Worm (Caenorhabditis elegans) whole organism, L2 larva: ENCODE data around the gene R10D12.13.

Experiments
- R02D3.7 ChIP-seq: fragments of 150-350 bp; optimal IDR thresholded peaks from 2 replicates; lab custom pipeline; 2014; ENCODE audit warnings: missing biosample characterization, missing genetic modification characterization
- Y55F3AM.14 ChIP-seq: fragments of 200-800 bp; sonication (Bioruptor generic); optimal IDR thresholded peaks from 2 replicates; lab custom pipeline; 2018; ENCODE audit warnings: mild to moderate bottlenecking, missing genetic modification characterization, missing compliant biosample characterization
- ZK546.5 ChIP-seq: sonication (generic microtip); optimal IDR thresholded peaks from 2 replicates; lab custom pipeline; 2017; ENCODE audit warnings: missing biosample characterization, missing genetic modification characterization
- blmp-1 ChIP-seq: sonication (generic microtip); optimal IDR thresholded peaks from 2 replicates; lab custom pipeline; 2017; ENCODE audit warnings: missing genetic modification characterization, mild to moderate bottlenecking, missing compliant biosample characterization, antibody characterized with exemption, moderate library complexity; ENCODE audit not compliant: insufficient read depth
- crh-2 ChIP-seq: sonication (generic microtip); optimal IDR thresholded peaks from 2 replicates; lab custom pipeline; 2017; ENCODE audit warnings: missing biosample characterization, missing genetic modification characterization
- dmd-4 ChIP-seq: sonication (generic microtip); optimal IDR thresholded peaks from 2 replicates; lab custom pipeline; 2017; ENCODE audit warnings: missing biosample characterization, missing genetic modification characterization
- egl-27 ChIP-seq: sonication (generic microtip); optimal IDR thresholded peaks from 3 replicates; lab custom pipeline; 2017; ENCODE audit warnings: missing biosample characterization, missing genetic modification reagents, missing genetic modification characterization
- elt-3 ChIP-seq: sonication (generic microtip); optimal IDR thresholded peaks from 2 replicates; lab custom pipeline; 2017; ENCODE audit warnings: missing biosample characterization, missing genetic modification characterization
- fos-1 ChIP-seq: fragments of 150-350 bp; optimal IDR thresholded peaks from 2 replicates; lab custom pipeline; 2014; ENCODE audit warnings: missing biosample characterization, missing genetic modification characterization
- lsy-2 ChIP-seq, 2 experiments: fragments of 150-350 bp in 1 of 2; sonication (generic microtip) in 1 of 2; optimal IDR thresholded peaks; 2 replicates each; lab custom pipeline; 2014 to 2017; ENCODE audit warnings: missing biosample characterization in 2 of 2, missing genetic modification characterization in 2 of 2
- mab-5 ChIP-seq: fragments of 150-350 bp; optimal IDR thresholded peaks from 2 replicates; lab custom pipeline; 2014; ENCODE audit warnings: missing biosample characterization, missing genetic modification characterization
- mbf-1 ChIP-seq: sonication (generic microtip); optimal IDR thresholded peaks from 2 replicates; lab custom pipeline; 2017; ENCODE audit warnings: missing biosample characterization, missing genetic modification characterization
- mdl-1 ChIP-seq, 2 experiments: fragments of 150-350 bp in 1 of 2; sonication (generic microtip) in 1 of 2; optimal IDR thresholded peaks; 2 replicates each; lab custom pipeline; 2017; ENCODE audit warnings: missing biosample characterization in 2 of 2, missing genetic modification characterization in 2 of 2
- nhr-10 ChIP-seq: sonication (generic microtip); optimal IDR thresholded peaks from 2 replicates; lab custom pipeline; 2017; ENCODE audit warnings: missing biosample characterization, missing genetic modification characterization
- nhr-11 ChIP-seq: fragments of 150-350 bp; optimal IDR thresholded peaks from 2 replicates; lab custom pipeline; 2014; ENCODE audit warnings: missing biosample characterization, missing genetic modification characterization
- nhr-12 ChIP-seq: fragments of 150-350 bp; optimal IDR thresholded peaks from 2 replicates; lab custom pipeline; 2014; ENCODE audit warnings: missing biosample characterization, missing genetic modification characterization
- nhr-21 ChIP-seq: fragments of 150-350 bp; optimal IDR thresholded peaks from 2 replicates; lab custom pipeline; 2014; ENCODE audit warnings: missing biosample characterization, missing genetic modification characterization
- nhr-23 ChIP-seq: fragments of 150-350 bp; optimal IDR thresholded peaks from 2 replicates; lab custom pipeline; 2014; ENCODE audit warnings: missing biosample characterization, missing genetic modification reagents, missing genetic modification characterization
- nhr-237 ChIP-seq: fragments of 150-350 bp; optimal IDR thresholded peaks from 2 replicates; lab custom pipeline; 2014; ENCODE audit warnings: missing biosample characterization, missing genetic modification characterization
- nhr-6 ChIP-seq: fragments of 150-350 bp; optimal IDR thresholded peaks from 2 replicates; lab custom pipeline; 2014; ENCODE audit warnings: missing biosample characterization, missing genetic modification characterization
- nhr-77 ChIP-seq: fragments of 150-350 bp; optimal IDR thresholded peaks from 2 replicates; lab custom pipeline; 2014; ENCODE audit warnings: missing biosample characterization, missing genetic modification characterization
- sem-4 ChIP-seq: fragments of 150-350 bp; optimal IDR thresholded peaks from 2 replicates; lab custom pipeline; 2014; ENCODE audit warnings: missing biosample characterization, missing genetic modification reagents, missing genetic modification characterization
- skn-1 ChIP-seq: sonication (generic microtip); optimal IDR thresholded peaks from 2 replicates; lab custom pipeline; 2017; ENCODE audit warnings: missing biosample characterization, missing genetic modification characterization
- sma-9 ChIP-seq, 2 experiments: fragments of 150-350 bp in 1 of 2; sonication (generic microtip) in 1 of 2; optimal IDR thresholded peaks; 2 replicates each; lab custom pipeline; 2014 to 2016; ENCODE audit warnings: missing genetic modification characterization in 2 of 2, mild to moderate bottlenecking in 1 of 2, missing biosample characterization in 1 of 2, missing compliant biosample characterization in 1 of 2, missing genetic modification reagents in 1 of 2, moderate library complexity in 1 of 2
- snpc-4 ChIP-seq: fragments of 150-350 bp; optimal IDR thresholded peaks from 2 replicates; lab custom pipeline; 2014; ENCODE audit warnings: missing biosample characterization, missing genetic modification characterization
- unc-39 ChIP-seq: fragments of 150-350 bp; optimal IDR thresholded peaks from 2 replicates; lab custom pipeline; 2014; ENCODE audit warnings: missing biosample characterization, missing genetic modification characterization
- unc-62 ChIP-seq: fragments of 150-350 bp; optimal IDR thresholded peaks from 2 replicates; lab custom pipeline; 2014; ENCODE audit warnings: missing biosample characterization, missing genetic modification reagents, missing genetic modification characterization
- zag-1 ChIP-seq: fragments of 150-350 bp; optimal IDR thresholded peaks from 2 replicates; lab custom pipeline; 2014; ENCODE audit warnings: missing biosample characterization, missing genetic modification characterization
- ztf-1 ChIP-seq: fragments of 200-800 bp; sonication (Bioruptor generic); conservative IDR thresholded peaks from 2 replicates; pipeline ENCODE4 v1.3.6; 2022; ENCODE audit warnings: missing genetic modification characterization, missing compliant biosample characterization
- ztf-11 ChIP-seq: sonication (generic microtip); optimal IDR thresholded peaks from 2 replicates; lab custom pipeline; 2017; ENCODE audit warnings: missing biosample characterization, missing genetic modification characterization

R10D12.13 gene

DNA sequence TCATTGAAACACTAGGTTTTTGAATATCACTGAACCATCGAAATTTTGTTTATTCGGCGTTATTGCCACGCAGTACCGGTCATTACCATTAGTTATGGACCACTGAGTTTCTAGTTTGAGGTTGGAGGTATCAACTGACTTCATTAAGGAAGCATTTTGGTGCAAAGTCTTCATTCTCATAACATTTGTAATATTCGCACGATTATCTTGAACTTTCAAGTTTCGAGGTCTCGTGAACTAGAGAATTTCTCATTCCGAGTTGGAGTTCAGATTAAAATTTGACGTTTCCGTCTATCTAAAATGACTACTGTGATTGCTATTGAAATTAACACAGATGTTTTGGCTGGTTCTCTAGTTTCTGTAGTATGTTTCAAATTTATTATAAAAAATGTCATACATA, 41.5 kb upstream of the R10D12.13 start, which contains the start of gene srx-42:
TSS of gene srx-42 (plus strand) at position 301 of the 400 bp plus-strand sequence.
- TF ChIP-seq Y55F3AM.14 (GFP tag; lab: Kevin White, UChicago) (no peak), unc-39 (no peak), nhr-237 (tag; lab: Kevin White, UChicago) (no peak), nhr-12 (tag; lab: Kevin White, UChicago) (no peak)

DNA sequence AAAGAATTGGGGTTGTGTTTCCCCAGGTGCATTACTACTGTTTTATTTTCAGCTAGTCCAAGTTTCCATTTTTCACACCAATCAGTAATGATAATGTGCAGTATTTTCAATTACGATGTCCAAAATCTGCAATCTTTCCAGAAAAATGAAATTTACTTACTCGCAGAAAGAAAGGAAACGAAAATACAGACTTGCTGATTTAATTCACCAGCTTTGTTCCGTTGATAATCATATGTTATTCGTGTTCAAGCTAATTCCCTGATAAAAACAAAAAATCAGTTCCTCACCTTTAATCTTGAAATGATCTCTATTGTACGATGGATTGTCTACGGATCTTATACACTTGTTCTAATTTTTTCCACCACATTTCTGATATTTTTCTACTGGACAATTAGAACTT, 38.4 kb upstream of the R10D12.13 start, which contains the start of gene srxa-11:
TSS of gene srxa-11 (plus strand) at position 301 of the 400 bp plus-strand sequence.
- TF ChIP-seq nhr-6 (tag; lab: Kevin White, UChicago) (no peak), nhr-10 (tag; lab: Kevin White, UChicago) (no peak), egl-27 (tag; lab: Kevin White, UChicago) (no peak), unc-39 (no peak), lsy-2 (tag; optimal IDR thresholded peaks at IDR 0.05; lab: Kevin White, UChicago) (no peak), mab-5 (no peak), ZK546.5 (tag; lab: Kevin White, UChicago) (no peak), ztf-11 (tag; lab: Kevin White, UChicago) (no peak), unc-62 (GFP tag; lab: Kevin White, UChicago) (no peak)
- TF ChIP-seq, all 48 proteins: peak for 0

DNA sequence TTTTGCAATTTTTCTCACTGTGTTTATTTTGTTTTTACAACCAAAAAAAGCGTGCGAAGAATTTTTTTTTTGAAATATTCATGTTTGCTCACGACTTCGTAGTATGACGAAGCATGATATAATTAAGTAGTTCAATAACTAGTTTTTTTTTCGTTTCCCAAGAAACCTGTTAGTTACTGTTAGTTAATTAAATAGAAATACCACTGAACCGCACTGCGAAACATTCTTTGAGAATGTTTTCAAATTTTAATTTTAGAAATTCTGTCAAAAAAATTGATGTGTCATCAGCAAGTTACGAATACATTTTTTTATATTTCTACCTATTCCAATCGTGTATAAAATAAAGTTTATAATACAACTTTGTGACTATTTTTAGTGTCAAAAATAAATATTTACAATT, 35.8 kb upstream of the R10D12.13 start, which contains the start of gene srxa-12:
TSS of gene srxa-12 (plus strand) at position 301 of the 400 bp plus-strand sequence.
- TF ChIP-seq crh-2 (tag; lab: Kevin White, UChicago) (no peak), unc-62 (GFP tag; lab: Kevin White, UChicago) (no peak), dmd-4 (no peak), nhr-77 (no peak), mdl-1 (tag; optimal IDR thresholded peaks at IDR 0.05; lab: Kevin White, UChicago) (no peak)

DNA sequence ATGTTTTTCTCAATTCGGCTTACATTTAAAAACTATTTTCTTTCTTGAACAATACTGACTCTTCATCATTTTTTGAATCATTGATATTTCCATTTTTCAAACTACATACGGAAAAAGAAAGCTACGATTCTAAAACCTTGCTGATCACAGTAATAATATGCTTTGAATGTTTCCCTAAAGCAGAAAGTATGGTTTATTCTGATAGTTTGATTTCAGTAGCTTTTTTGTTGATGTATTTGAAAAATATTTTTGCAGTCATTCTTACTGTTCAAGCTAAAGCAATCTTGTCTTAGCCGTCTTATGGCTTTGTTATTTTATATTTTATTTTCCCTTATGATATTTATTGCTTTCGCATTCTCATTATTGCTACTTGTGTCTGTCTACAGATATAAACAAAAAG, 32.7 kb upstream of the R10D12.13 start, which contains the start of gene srxa-13:
TSS of gene srxa-13 (plus strand) at position 301 of the 400 bp plus-strand sequence.
- TF ChIP-seq sem-4, result no peak
- no peak for TF ChIP-seq egl-27 (tag; lab: Kevin White, UChicago)
- TF ChIP-seq elt-3 (tag; lab: Kevin White, UChicago), result no peak
- TF ChIP-seq lsy-2 (tag; optimal IDR thresholded peaks at IDR 0.05; lab: Kevin White, UChicago), result no peak
- no peak for TF ChIP-seq R02D3.7 (tag; lab: Kevin White, UChicago)
- no peak for TF ChIP-seq sma-9 (GFP tag; optimal IDR thresholded peaks at IDR 0.05; lab: Kevin White, UChicago)
- TF ChIP-seq sma-9 (tag; optimal IDR thresholded peaks at IDR 0.05; lab: Kevin White, UChicago), result no peak
- no peak for TF ChIP-seq nhr-6 (tag; lab: Kevin White, UChicago)
- TF ChIP-seq crh-2 (tag; lab: Kevin White, UChicago), result no peak
- no peak for TF ChIP-seq ztf-1 (GFP tag; lab: Robert Waterston, UW)

DNA sequence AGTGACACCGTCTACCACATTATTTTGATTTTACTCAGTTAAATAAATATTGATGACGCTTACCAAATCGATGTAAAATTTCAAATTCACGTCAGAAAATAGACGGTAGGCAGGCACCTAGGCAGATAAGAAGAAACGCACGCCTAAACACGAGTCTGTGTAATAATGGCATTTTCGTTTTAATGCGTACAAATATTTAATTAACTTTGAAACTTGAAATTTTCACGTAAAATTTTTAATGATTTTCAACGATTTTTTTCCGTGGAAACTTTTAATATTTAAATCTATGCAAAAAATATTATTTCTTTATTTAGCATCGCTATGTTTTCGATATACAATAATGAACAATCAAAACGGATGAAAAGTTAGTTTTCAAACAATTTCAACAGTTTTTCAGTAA, 31.0 kb upstream of the R10D12.13 start, which contains the start of gene C06B3.16:
TSS of gene C06B3.16 (plus strand) at position 301 of the 400 bp plus-strand sequence.
- no peak for TF ChIP-seq egl-27 (tag; lab: Kevin White, UChicago)

DNA sequence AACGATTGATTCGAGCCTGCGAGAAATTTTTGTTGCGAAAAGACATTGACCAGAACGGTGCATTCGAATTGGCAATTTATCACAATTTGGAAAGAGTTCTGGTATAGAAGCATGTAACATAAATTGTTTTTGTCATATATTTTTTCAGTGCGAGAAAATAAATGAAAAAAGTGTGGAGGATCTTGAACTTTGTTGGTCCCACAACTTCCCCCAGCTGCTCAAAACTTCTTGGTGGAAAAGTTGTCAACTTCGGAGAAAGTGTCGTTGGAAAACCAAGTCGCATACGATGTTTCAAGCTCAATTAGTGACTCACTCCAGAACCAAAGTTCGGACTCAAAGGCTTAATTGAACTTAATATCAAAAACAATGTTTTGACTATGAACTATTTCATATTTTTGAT, 30.3 kb upstream of the R10D12.13 start:
- TF ChIP-seq lsy-2 (tag; optimal IDR thresholded peaks at IDR 0.05; lab: Kevin White, UChicago), result no peak
- TF ChIP-seq nhr-21 (tag; lab: Kevin White, UChicago), result no peak
- no peak for TF ChIP-seq elt-3 (tag; lab: Kevin White, UChicago)
- no peak for TF ChIP-seq ZK546.5 (tag; lab: Kevin White, UChicago)
- no peak for TF ChIP-seq skn-1 (tag; lab: Kevin White, UChicago)
- no peak for TF ChIP-seq unc-39
- TF ChIP-seq crh-2 (tag; lab: Kevin White, UChicago), result no peak
- no peak for TF ChIP-seq nhr-11 (tag; lab: Kevin White, UChicago)
- no peak for TF ChIP-seq mbf-1
- no peak for TF ChIP-seq nhr-23 (tag; lab: Kevin White, UChicago)
- no peak for TF ChIP-seq fos-1
- no peak for TF ChIP-seq nhr-6 (tag; lab: Kevin White, UChicago)
- no peak for TF ChIP-seq blmp-1 (tag; lab: Kevin White, UChicago)
- TF ChIP-seq snpc-4 (tag; lab: Kevin White, UChicago), result no peak
- TF ChIP-seq zag-1 (tag; lab: Kevin White, UChicago), result no peak
- no peak for TF ChIP-seq nhr-12 (tag; lab: Kevin White, UChicago)
- no peak for TF ChIP-seq dmd-4
- no peak for TF ChIP-seq sma-9 (GFP tag; optimal IDR thresholded peaks at IDR 0.05; lab: Kevin White, UChicago)
- TF ChIP-seq sma-9 (tag; optimal IDR thresholded peaks at IDR 0.05; lab: Kevin White, UChicago), result no peak
